Fruit fly (Drosophila melanogaster): ENCODE data around the gene Cep97.

- TF ChIP-seq CG5204 (GFP tag; optimal IDR thresholded peaks at IDR 0.05) (no peak), CG33017 (tag; optimal IDR thresholded peaks at IDR 0.05) (no peak), Hr96 (GFP tag; optimal IDR thresholded peaks at IDR 0.05) (no peak), CG14711 (tag; optimal IDR thresholded peaks at IDR 0.05) (no peak), kay (GFP tag; ENCODE audit: borderline replicate concordance) (no peak), CG7045 (GFP tag; optimal IDR thresholded peaks at IDR 0.05) (no peak)
These were observed 20.7 kb downstream of the Cep97 start for dm6 chr2L:3888173-3888572.

Data from whole organism, adult.